ENCODE assay signal across 7 worm cellular contexts in genomic region chrIII:9228190-9228589, ce11.
TF ChIP-seq lines count a peak whose summit lies in the region.

No protein-coding gene starts in this region.

TF ChIP-seq in whole organism, L1 larva, 84 proteins besides CTCF, POLR2A, EP300 and RAD21 (continues in another document):
- TF ChIP-seq nhr-20 (tag; optimal IDR thresholded peaks at IDR 0.05; lab: Kevin White, UChicago) (peak; percentile 37), nhr-85 (tag; lab: Kevin White, UChicago) (peak; percentile 56), nhr-12 (tag; optimal IDR thresholded peaks at IDR 0.05; lab: Kevin White, UChicago) (no peak), aha-1 (tag; optimal IDR thresholded peaks at IDR 0.05; lab: Kevin White, UChicago) (no peak), swsn-7 (tag; optimal IDR thresholded peaks at IDR 0.05; lab: Kevin White, UChicago) (peak; percentile 31), nhr-71 (tag; optimal IDR thresholded peaks at IDR 0.05; lab: Kevin White, UChicago) (peak; percentile 66), unc-30 (tag; optimal IDR thresholded peaks at IDR 0.05; lab: Kevin White, UChicago) (no peak), pax-3 (tag; optimal IDR thresholded peaks at IDR 0.05; lab: Kevin White, UChicago) (no peak), egl-27 (tag; optimal IDR thresholded peaks at IDR 0.05; lab: Kevin White, UChicago) (no peak), lin-13 (GFP tag; optimal IDR thresholded peaks at IDR 0.05; lab: Kevin White, UChicago) (peak; percentile 26), snpc-4 (tag; optimal IDR thresholded peaks at IDR 0.05; lab: Kevin White, UChicago) (peak; percentile 28), mab-9 (GFP tag; IDR thresholded peaks at IDR 0.05; lab: Robert Waterston, UW) (no peak), lin-35 (GFP tag; optimal IDR thresholded peaks at IDR 0.05; lab: Kevin White, UChicago) (peak; percentile 88 to 95), dsc-1 (tag; optimal IDR thresholded peaks at IDR 0.05; lab: Kevin White, UChicago) (no peak)

TF ChIP-seq in whole organism, L2 larva, 48 proteins besides CTCF, POLR2A, EP300 and RAD21:
- TF ChIP-seq C34F6.9 (tag; optimal IDR thresholded peaks at IDR 0.05; lab: Kevin White, UChicago): peak; percentile 61
- no peak for TF ChIP-seq ama-1 (optimal IDR thresholded peaks at IDR 0.05; lab: Kevin White, UChicago)
- peak; percentile 65 for TF ChIP-seq nhr-129 (tag; optimal IDR thresholded peaks at IDR 0.05; lab: Kevin White, UChicago)
- no peak for TF ChIP-seq alr-1 (tag; optimal IDR thresholded peaks at IDR 0.05; lab: Kevin White, UChicago)
- TF ChIP-seq unc-55 (GFP tag; optimal IDR thresholded peaks at IDR 0.05; lab: Kevin White, UChicago): peak; percentile 82
- TF ChIP-seq lin-13 (GFP tag; optimal IDR thresholded peaks at IDR 0.05; lab: Kevin White, UChicago): peak; percentile 48
- no peak for TF ChIP-seq lin-11 (tag; optimal IDR thresholded peaks at IDR 0.05; lab: Kevin White, UChicago)
- peak; percentile 3 for TF ChIP-seq sma-9 (GFP tag; optimal IDR thresholded peaks at IDR 0.05; lab: Kevin White, UChicago)
- no peak for TF ChIP-seq sma-9 (tag; optimal IDR thresholded peaks at IDR 0.05; lab: Kevin White, UChicago)
- no peak for TF ChIP-seq mdl-1 (tag; optimal IDR thresholded peaks at IDR 0.05; lab: Kevin White, UChicago)
- TF ChIP-seq gmeb-1 (tag; optimal IDR thresholded peaks at IDR 0.05; lab: Kevin White, UChicago): peak; percentile 75
- peak in 1 of 2 experiments; percentile 71 for TF ChIP-seq lsy-2 (tag; optimal IDR thresholded peaks at IDR 0.05; lab: Kevin White, UChicago)

TF ChIP-seq in whole organism, L3 larva, 47 proteins besides CTCF, POLR2A, EP300 and RAD21 (continues in another document):
- no peak for TF ChIP-seq snpc-4 (tag; optimal IDR thresholded peaks at IDR 0.05; lab: Kevin White, UChicago)
- peak; percentile 13 for TF ChIP-seq pqm-1 (tag; optimal IDR thresholded peaks at IDR 0.05; lab: Kevin White, UChicago)
- TF ChIP-seq daf-12 (tag; optimal IDR thresholded peaks at IDR 0.05; lab: Kevin White, UChicago): no peak
- TF ChIP-seq unc-39 (tag; optimal IDR thresholded peaks at IDR 0.05; lab: Kevin White, UChicago): no peak
- no peak for TF ChIP-seq hmg-11 (tag; optimal IDR thresholded peaks at IDR 0.05; lab: Kevin White, UChicago)
- TF ChIP-seq R02D3.7 (tag; optimal IDR thresholded peaks at IDR 0.05; lab: Kevin White, UChicago): no peak
- no peak for TF ChIP-seq ceh-9 (tag; optimal IDR thresholded peaks at IDR 0.05; lab: Kevin White, UChicago)
- peak; percentile 60 for TF ChIP-seq nfya-1 (tag; optimal IDR thresholded peaks at IDR 0.05; lab: Kevin White, UChicago; ENCODE audit: insufficient read depth)
- TF ChIP-seq fos-1 (tag; optimal IDR thresholded peaks at IDR 0.05; lab: Kevin White, UChicago): no peak
- no peak for TF ChIP-seq ZK546.5 (tag; optimal IDR thresholded peaks at IDR 0.05; lab: Kevin White, UChicago)
- TF ChIP-seq elt-2 (tag; optimal IDR thresholded peaks at IDR 0.05; lab: Kevin White, UChicago): peak; percentile 10
- peak; percentile 5 for TF ChIP-seq lin-39 (tag; optimal IDR thresholded peaks at IDR 0.05; lab: Kevin White, UChicago)
- TF ChIP-seq nhr-77 (tag; optimal IDR thresholded peaks at IDR 0.05; lab: Kevin White, UChicago): no peak
- TF ChIP-seq nhr-76 (tag; optimal IDR thresholded peaks at IDR 0.05; lab: Kevin White, UChicago): no peak

TF ChIP-seq in whole organism, L4 larva, 104 proteins besides CTCF, POLR2A, EP300 and RAD21 (continues in another document):
- TF ChIP-seq hlh-11 (tag; optimal IDR thresholded peaks at IDR 0.05; lab: Kevin White, UChicago) (peak; percentile 30), unc-62 (GFP tag; optimal IDR thresholded peaks at IDR 0.05 in 1 of 2; lab: Kevin White, UChicago) (peak in 1 of 2 experiments; percentile 41), unc-62 (tag; optimal IDR thresholded peaks at IDR 0.05; lab: Kevin White, UChicago) (no peak), mes-2 (tag; optimal IDR thresholded peaks at IDR 0.05; lab: Kevin White, UChicago; ENCODE audit: poor library complexity, severe bottlenecking) (peak; percentile 39), lin-38 (GFP tag; IDR thresholded peaks at IDR 0.05; lab: Robert Waterston, UW) (peak; percentile 76), lsy-2 (tag; optimal IDR thresholded peaks at IDR 0.05; lab: Kevin White, UChicago) (peak in 1 of 2 experiments; percentile 66), daf-16 (GFP tag; optimal IDR thresholded peaks at IDR 0.05; lab: Kevin White, UChicago) (no peak), daf-16 (tag; optimal IDR thresholded peaks at IDR 0.05; lab: Kevin White, UChicago) (peak; percentile 23), dve-1 (tag; optimal IDR thresholded peaks at IDR 0.05; lab: Kevin White, UChicago; ENCODE audit: insufficient read depth) (peak; percentile 4), php-3 (GFP tag; IDR thresholded peaks at IDR 0.05; lab: Robert Waterston, UW) (no peak), ZK546.5 (tag; optimal IDR thresholded peaks at IDR 0.05; lab: Kevin White, UChicago) (no peak), hlh-30 (tag; optimal IDR thresholded peaks at IDR 0.05; lab: Kevin White, UChicago; ENCODE audit: insufficient read depth) (peak; percentile 35), dpl-1 (GFP tag; optimal IDR thresholded peaks at IDR 0.05; lab: Kevin White, UChicago) (peak; percentile 87)

TF ChIP-seq in whole organism, late embryonic, 69 proteins besides CTCF, POLR2A, EP300 and RAD21:
- TF ChIP-seq npax-4 (tag; optimal IDR thresholded peaks at IDR 0.05; lab: Kevin White, UChicago) (no peak), lim-6 (tag; optimal IDR thresholded peaks at IDR 0.05; lab: Kevin White, UChicago) (no peak), hlh-13 (GFP tag; optimal IDR thresholded peaks at IDR 0.05; lab: Kevin White, UChicago) (no peak), nfya-1 (tag; optimal IDR thresholded peaks at IDR 0.05; lab: Kevin White, UChicago) (peak; percentile 13), K09A11.1 (tag; optimal IDR thresholded peaks at IDR 0.05; lab: Kevin White, UChicago; ENCODE audit: insufficient read depth) (no peak), ceh-18 (tag; optimal IDR thresholded peaks at IDR 0.05; lab: Kevin White, UChicago) (no peak)

TF ChIP-seq in whole organism, mixed stage, embryonic, 35 proteins besides CTCF, POLR2A, EP300 and RAD21:
- TF ChIP-seq sptf-1 (tag; optimal IDR thresholded peaks at IDR 0.05; lab: Kevin White, UChicago) (no peak), bed-3 (GFP tag; optimal IDR thresholded peaks at IDR 0.05; lab: Kevin White, UChicago) (no peak), lin-13 (tag; optimal IDR thresholded peaks at IDR 0.05; lab: Kevin White, UChicago) (peak; percentile 10), unc-62 (GFP tag; optimal IDR thresholded peaks at IDR 0.05; lab: Kevin White, UChicago) (no peak), mep-1 (tag; optimal IDR thresholded peaks at IDR 0.05; lab: Kevin White, UChicago) (peak; percentile 24), ztf-11 (tag; optimal IDR thresholded peaks at IDR 0.05; lab: Kevin White, UChicago) (no peak), tbx-8 (GFP tag; optimal IDR thresholded peaks at IDR 0.05; lab: Kevin White, UChicago) (no peak), lsy-2 (tag; optimal IDR thresholded peaks at IDR 0.05; lab: Kevin White, UChicago) (no peak)

TF ChIP-seq in whole organism, young adult, 124 proteins besides CTCF, POLR2A, EP300 and RAD21:
- TF ChIP-seq ZK185.1 (tag; optimal IDR thresholded peaks at IDR 0.05; lab: Kevin White, UChicago; ENCODE audit: poor library complexity, severe bottlenecking) (peak; percentile 22), dox-1 (GFP tag; IDR thresholded peaks at IDR 0.05; lab: Robert Waterston, UW) (0 out of 2 replicates have a peak, but pooled peaks have one; percentile 3), pbrm-1 (GFP tag; IDR thresholded peaks at IDR 0.05; lab: Robert Waterston, UW) (0 out of 2 replicates have a peak, but pooled peaks have one; percentile 7), B0336.3 (GFP tag; IDR thresholded peaks at IDR 0.05; lab: Robert Waterston, UW) (peak; percentile 35; the same call in 1 of the 2 replicates), lin-54 (GFP tag; optimal IDR thresholded peaks at IDR 0.05; lab: Kevin White, UChicago) (peak; percentile 38), athp-1 (tag; optimal IDR thresholded peaks at IDR 0.05; lab: Kevin White, UChicago) (no peak), nhr-80 (tag; optimal IDR thresholded peaks at IDR 0.05; lab: Kevin White, UChicago) (peak; percentile 20), let-607 (tag; optimal IDR thresholded peaks at IDR 0.05; lab: Kevin White, UChicago) (no peak), let-526 (GFP tag; IDR thresholded peaks at IDR 0.05; lab: Robert Waterston, UW) (no peak), efl-1 (GFP tag; optimal IDR thresholded peaks at IDR 0.05; lab: Kevin White, UChicago) (peak; percentile 84), dpl-1 (GFP tag; optimal IDR thresholded peaks at IDR 0.05; lab: Kevin White, UChicago) (peak; percentile 57), snpc-1.1 (tag; optimal IDR thresholded peaks at IDR 0.05; lab: Kevin White, UChicago; ENCODE audit: insufficient read depth) (no peak), madf-6 (GFP tag; IDR thresholded peaks at IDR 0.05; lab: Robert Waterston, UW) (peak; percentile 34; the same call in 1 of the 2 replicates), mcd-1 (GFP tag; IDR thresholded peaks at IDR 0.05; lab: Robert Waterston, UW) (peak; percentile 79), lin-26 (GFP tag; IDR thresholded peaks at IDR 0.05; lab: Robert Waterston, UW) (no peak), attf-5 (GFP tag; optimal IDR thresholded peaks at IDR 0.05; lab: Kevin White, UChicago) (peak; percentile 1), ets-4 (GFP tag; optimal IDR thresholded peaks at IDR 0.05; lab: Kevin White, UChicago) (no peak), egl-18 (GFP tag; IDR thresholded peaks at IDR 0.05; lab: Robert Waterston, UW) (no peak), D2030.7 (GFP tag; IDR thresholded peaks at IDR 0.05; lab: Robert Waterston, UW) (0 out of 2 replicates have a peak, but pooled peaks have one; percentile 30)
TF ChIP-seq in whole organism, young adult: peak in this region for 12.
